Fruit fly (Drosophila melanogaster) whole organism, embryonic: ENCODE data around the gene L2HGDH.
A peak's percentile ranks its signal among the peaks of the same experiment; 100 is the strongest.

ENCODE experiments used
- Asciz ChIP-seq: fragments of 200-800 bp; sonication (Bioruptor generic); optimal IDR thresholded peaks from 2 replicates; lab custom pipeline; 2017; ENCODE audit warnings: missing biosample characterization, mild to moderate bottlenecking, missing genetic modification characterization, missing genetic modification reagents
- Bdp1 ChIP-seq: fragments of 200-800 bp; sonication (Bioruptor generic); optimal IDR thresholded peaks from 3 replicates; lab custom pipeline; 2016; ENCODE audit warnings: missing biosample characterization, missing genetic modification characterization
- Bteb2 ChIP-seq: fragments of 200-800 bp; sonication (Bioruptor generic); optimal IDR thresholded peaks from 2 replicates; lab custom pipeline; 2016; ENCODE audit warnings: missing biosample characterization, missing genetic modification characterization
- CG10321 ChIP-seq: fragments of 200-800 bp; sonication (Bioruptor generic); IDR thresholded peaks from 2 replicates; pipeline ENCODE4 v1.3.6; 2022; ENCODE audit warnings: missing biosample characterization, missing genetic modification characterization
- CG11560 ChIP-seq: fragments of 200-800 bp; sonication (Bioruptor generic); IDR thresholded peaks from 3 replicates; pipeline ENCODE4 v1.3.6; 2022; ENCODE audit warnings: missing biosample characterization, missing genetic modification characterization
- CG11695 ChIP-seq: fragments of 200-800 bp; sonication (Bioruptor generic); IDR thresholded peaks from 3 replicates; pipeline ENCODE4 v1.3.6; 2022; ENCODE audit warnings: missing biosample characterization, missing genetic modification characterization
- CG12071 ChIP-seq: fragments of 200-800 bp; sonication (Bioruptor generic); optimal IDR thresholded peaks from 3 replicates; lab custom pipeline; 2018; ENCODE audit warnings: missing biosample characterization, mild to moderate bottlenecking, missing genetic modification characterization
- CG15479 ChIP-seq: fragments of 200-800 bp; sonication (Bioruptor generic); optimal IDR thresholded peaks from 3 replicates; lab custom pipeline; 2019; ENCODE audit warnings: missing biosample characterization, mild to moderate bottlenecking, missing genetic modification characterization, moderate library complexity
- CG16815 ChIP-seq: fragments of 200-800 bp; sonication (Bioruptor generic); optimal IDR thresholded peaks from 3 replicates; lab custom pipeline; 2017; ENCODE audit warnings: missing biosample characterization, mild to moderate bottlenecking, missing genetic modification characterization
- CG16863 ChIP-seq: fragments of 200-800 bp; sonication (Bioruptor generic); optimal IDR thresholded peaks from 3 replicates; lab custom pipeline; 2016; ENCODE audit warnings: missing biosample characterization, missing genetic modification characterization
- CG32772 ChIP-seq: fragments of 200-800 bp; sonication (Bioruptor generic); IDR thresholded peaks from 2 replicates; pipeline ENCODE4 v1.3.6; 2022; ENCODE audit warnings: missing biosample characterization, missing genetic modification characterization
- CG3281 ChIP-seq: fragments of 200-800 bp; sonication (Bioruptor generic); optimal IDR thresholded peaks from 3 replicates; lab custom pipeline; 2017; ENCODE audit warnings: missing biosample characterization, mild to moderate bottlenecking, missing genetic modification characterization
- CG3407 ChIP-seq: fragments of 200-800 bp; sonication (Bioruptor generic); optimal IDR thresholded peaks from 2 replicates; lab custom pipeline; 2018; ENCODE audit warnings: missing biosample characterization, mild to moderate bottlenecking, missing genetic modification characterization
- CG3995 ChIP-seq: fragments of 200-800 bp; sonication (Bioruptor generic); optimal IDR thresholded peaks from 3 replicates; lab custom pipeline; 2016; ENCODE audit warnings: missing biosample characterization, missing genetic modification characterization
- CG4282 ChIP-seq: fragments of 200-800 bp; sonication (Bioruptor generic); optimal IDR thresholded peaks from 2 replicates; lab custom pipeline; 2016; ENCODE audit warnings: missing biosample characterization, missing genetic modification characterization
- CG43689 ChIP-seq: fragments of 200-800 bp; sonication (Bioruptor generic); IDR thresholded peaks from 2 replicates; pipeline ENCODE4 v1.3.6; 2022; ENCODE audit warnings: missing biosample characterization, missing genetic modification characterization
- CG6813 ChIP-seq: fragments of 200-800 bp; sonication (Bioruptor generic); optimal IDR thresholded peaks from 2 replicates; lab custom pipeline; 2017; ENCODE audit warnings: missing biosample characterization, missing genetic modification characterization, mild to moderate bottlenecking, moderate library complexity, missing genetic modification reagents
- CG8281 ChIP-seq: fragments of 200-800 bp; sonication (Bioruptor generic); optimal IDR thresholded peaks from 2 replicates; lab custom pipeline; 2018; ENCODE audit warnings: missing biosample characterization, mild to moderate bottlenecking, missing genetic modification characterization, moderate library complexity
- CG8359 ChIP-seq: fragments of 200-800 bp; sonication (Bioruptor generic); optimal IDR thresholded peaks from 2 replicates; lab custom pipeline; 2017; ENCODE audit warnings: missing biosample characterization, mild to moderate bottlenecking, missing genetic modification characterization, borderline replicate concordance
- CG9727 ChIP-seq: fragments of 200-800 bp; sonication (Bioruptor generic); optimal IDR thresholded peaks from 3 replicates; lab custom pipeline; 2017; ENCODE audit warnings: missing biosample characterization, mild to moderate bottlenecking, missing genetic modification characterization
- CoRest ChIP-seq: fragments of 200-800 bp; sonication (Bioruptor generic); optimal IDR thresholded peaks from 3 replicates; lab custom pipeline; 2018; ENCODE audit warnings: missing biosample characterization, mild to moderate bottlenecking, missing genetic modification characterization, moderate library complexity
- D ChIP-seq, 2 experiments: fragments of 200-800 bp in 1 of 2; fragments of >200 bp in 1 of 2; sonication (Bioruptor generic) in 1 of 2; optimal IDR thresholded peaks; 2 replicates in 1 of 2; 3 replicates in 1 of 2; lab custom pipeline; 2017; ENCODE audit warnings: mild to moderate bottlenecking in 1 of 2, missing biosample characterization in 1 of 2, missing genetic modification characterization in 1 of 2, missing genetic modification reagents in 1 of 2
- Dek ChIP-seq: fragments of 200-800 bp; sonication (Bioruptor generic); optimal IDR thresholded peaks from 3 replicates; lab custom pipeline; 2019; ENCODE audit warnings: missing biosample characterization, mild to moderate bottlenecking, missing genetic modification characterization, moderate library complexity
- Elba2 ChIP-seq: fragments of 200-800 bp; sonication (Bioruptor generic); optimal IDR thresholded peaks from 3 replicates; lab custom pipeline; 2016; ENCODE audit warnings: missing biosample characterization, missing genetic modification characterization
- Ets65A ChIP-seq: fragments of 200-800 bp; sonication (Bioruptor generic); peaks from one replicate; lab custom pipeline; 2016; ENCODE audit warnings: missing biosample characterization, missing genetic modification characterization
- Fer3 ChIP-seq: fragments of 200-800 bp; sonication (Bioruptor generic); optimal IDR thresholded peaks from 2 replicates; lab custom pipeline; 2018; ENCODE audit warnings: missing biosample characterization, mild to moderate bottlenecking, missing genetic modification characterization, moderate library complexity
- HLH54F ChIP-seq: fragments of 200-800 bp; sonication (Bioruptor generic); optimal IDR thresholded peaks from 3 replicates; lab custom pipeline; 2016; ENCODE audit warnings: missing biosample characterization, missing genetic modification characterization
- Lpt ChIP-seq: fragments of >200 bp; optimal IDR thresholded peaks from 2 replicates; lab custom pipeline; 2018; ENCODE audit warnings: missing biosample characterization, missing genetic modification characterization
- Med ChIP-seq: fragments of 200-800 bp; sonication (Bioruptor generic); peaks from one replicate; lab custom pipeline; 2016; ENCODE audit warnings: missing biosample characterization, missing genetic modification characterization, mild to moderate bottlenecking, inconsistent platforms, moderate library complexity
- Optix ChIP-seq: fragments of 200-800 bp; sonication (Bioruptor generic); IDR thresholded peaks from 3 replicates; pipeline ENCODE4 v1.3.6; 2022; ENCODE audit warnings: missing biosample characterization, missing genetic modification characterization
- PHDP ChIP-seq: fragments of 200-800 bp; sonication (Bioruptor generic); optimal IDR thresholded peaks from 3 replicates; lab custom pipeline; 2018; ENCODE audit warnings: missing biosample characterization, mild to moderate bottlenecking, missing genetic modification characterization, moderate library complexity
- Ravus ChIP-seq: fragments of 200-800 bp; sonication (Bioruptor generic); IDR thresholded peaks from 2 replicates; pipeline ENCODE4 v1.3.6; 2022; ENCODE audit warnings: missing biosample characterization, missing genetic modification characterization
- ac ChIP-seq: fragments of 200-800 bp; sonication (Bioruptor generic); optimal IDR thresholded peaks from 3 replicates; lab custom pipeline; 2017; ENCODE audit warnings: missing biosample characterization, mild to moderate bottlenecking, missing genetic modification characterization
- ara ChIP-seq: fragments of 200-800 bp; sonication (Bioruptor generic); IDR thresholded peaks from 2 replicates; pipeline ENCODE4 v1.3.6; 2022; ENCODE audit warnings: missing biosample characterization, missing genetic modification characterization
- cad ChIP-seq: fragments of >200 bp; optimal IDR thresholded peaks from 2 replicates; lab custom pipeline; 2017; ENCODE audit warnings: missing biosample characterization, missing genetic modification characterization
- cato ChIP-seq: fragments of 200-800 bp; sonication (Bioruptor generic); optimal IDR thresholded peaks from 2 replicates; lab custom pipeline; 2016; ENCODE audit warnings: missing biosample characterization, missing genetic modification characterization, borderline replicate concordance
- croc ChIP-seq: fragments of 200-800 bp; sonication (Bioruptor generic); conservative IDR thresholded peaks from 3 replicates; pipeline ENCODE4 v1.3.6; 2022; ENCODE audit warnings: missing biosample characterization, missing genetic modification characterization
- emc ChIP-seq: fragments of 200-800 bp; sonication (Bioruptor generic); optimal IDR thresholded peaks from 2 replicates; lab custom pipeline; 2016; ENCODE audit warnings: missing biosample characterization, missing genetic modification characterization
- fd64A ChIP-seq: fragments of 200-800 bp; sonication (Bioruptor generic); optimal IDR thresholded peaks from 3 replicates; lab custom pipeline; 2018; ENCODE audit warnings: missing biosample characterization, mild to moderate bottlenecking, missing genetic modification characterization
- fd96Cb ChIP-seq: fragments of 200-800 bp; sonication (Bioruptor generic); optimal IDR thresholded peaks from 2 replicates; lab custom pipeline; 2018; ENCODE audit warnings: missing biosample characterization, mild to moderate bottlenecking, missing genetic modification characterization, moderate library complexity
- fu2 ChIP-seq: fragments of 200-800 bp; sonication (Bioruptor generic); optimal IDR thresholded peaks from 2 replicates; lab custom pipeline; 2016; ENCODE audit warnings: missing biosample characterization, missing genetic modification characterization
- gcm ChIP-seq: fragments of 200-800 bp; sonication (Bioruptor generic); optimal IDR thresholded peaks from 2 replicates; lab custom pipeline; 2019; ENCODE audit warnings: missing biosample characterization, mild to moderate bottlenecking, missing genetic modification characterization, moderate library complexity
- gcm2 ChIP-seq: fragments of 200-800 bp; sonication (Bioruptor generic); optimal IDR thresholded peaks from 2 replicates; lab custom pipeline; 2016; ENCODE audit warnings: missing biosample characterization, missing genetic modification characterization
- h ChIP-seq: fragments of >200 bp; optimal IDR thresholded peaks from 2 replicates; lab custom pipeline; 2017
- kah ChIP-seq: fragments of 200-800 bp; sonication (Bioruptor generic); optimal IDR thresholded peaks from 2 replicates; lab custom pipeline; 2018; ENCODE audit warnings: missing biosample characterization, mild to moderate bottlenecking, missing genetic modification characterization
- nau ChIP-seq: fragments of 200-800 bp; sonication (Bioruptor generic); optimal IDR thresholded peaks from 3 replicates; lab custom pipeline; 2017; ENCODE audit warnings: missing biosample characterization, mild to moderate bottlenecking, missing genetic modification characterization, missing genetic modification reagents
- nerfin-1 ChIP-seq: fragments of 200-800 bp; sonication (Bioruptor generic); optimal IDR thresholded peaks from 3 replicates; lab custom pipeline; 2019; ENCODE audit warnings: missing biosample characterization, mild to moderate bottlenecking, missing genetic modification characterization, moderate library complexity
- sim ChIP-seq: fragments of 200-800 bp; sonication (Bioruptor generic); IDR thresholded peaks from 2 replicates; pipeline ENCODE4 v1.3.6; 2022; ENCODE audit warnings: missing biosample characterization, missing genetic modification characterization
- wek ChIP-seq: fragments of 200-800 bp; sonication (Bioruptor generic); optimal IDR thresholded peaks from 3 replicates; lab custom pipeline; 2018; ENCODE audit warnings: missing biosample characterization, mild to moderate bottlenecking, missing genetic modification characterization, moderate library complexity

Gene L2HGDH

dm6 chr2L:18987078-18987895, 13.0 kb upstream of the L2HGDH start, which contains the start of the genes Swip-1 and EMC5 (continued):
- TF ChIP-seq CG16815 (GFP tag; lab: Kevin White, UChicago): peak; percentile 48
- no peak for TF ChIP-seq Asciz (GFP tag; lab: Kevin White, UChicago)
- no peak for TF ChIP-seq h (lab: Kevin White, UChicago)
- TF ChIP-seq CG12071: no peak
- peak; percentile 26 for TF ChIP-seq cato
- TF ChIP-seq CG43689 (GFP tag; lab: Robert Waterston, UW): no peak
- no peak for TF ChIP-seq CG4282 (GFP tag; lab: Kevin White, UChicago)
- TF ChIP-seq CG8281 (tag; lab: Kevin White, UChicago): no peak
- peak; percentile 68 for TF ChIP-seq Dek
- peak; percentile 40; the same call in 1 of the 2 replicates for TF ChIP-seq CG32772
- 0 out of 3 replicates have a peak, but pooled peaks have one; percentile 19 for TF ChIP-seq croc
- peak; percentile 12 for TF ChIP-seq HLH54F (GFP tag; lab: Kevin White, UChicago)
- TF ChIP-seq Bteb2 (GFP tag; lab: Kevin White, UChicago): no peak
- peak; percentile 42 for TF ChIP-seq nerfin-1 (tag; lab: Kevin White, UChicago)
- no peak for TF ChIP-seq nau
- no peak for TF ChIP-seq gcm2 (GFP tag; lab: Kevin White, UChicago)
- no peak for TF ChIP-seq Bdp1 (GFP tag; lab: Kevin White, UChicago)
- TF ChIP-seq Ravus: no peak
- peak; percentile 55 for TF ChIP-seq fd96Cb (tag; lab: Kevin White, UChicago)
- TF ChIP-seq gcm (GFP tag; lab: Kevin White, UChicago): peak; percentile 63
- no peak for TF ChIP-seq D (optimal IDR thresholded peaks at IDR 0.05; lab: Kevin White, UChicago)
- peak; percentile 14 for TF ChIP-seq D (GFP tag; optimal IDR thresholded peaks at IDR 0.05; lab: Kevin White, UChicago)
- TF ChIP-seq CG15479 (GFP tag; lab: Kevin White, UChicago): no peak
- peak; percentile 70 for TF ChIP-seq CG9727 (GFP tag; lab: Kevin White, UChicago)
- no peak for TF ChIP-seq CG8359 (GFP tag; lab: Kevin White, UChicago)
- no peak for TF ChIP-seq fu2 (GFP tag; lab: Kevin White, UChicago)
- no peak for TF ChIP-seq Lpt (GFP tag; lab: Kevin White, UChicago)
- no peak; the same call in 1 of the 2 replicates for TF ChIP-seq ara (GFP tag; lab: Robert Waterston, UW)
- no peak for TF ChIP-seq emc (GFP tag; lab: Kevin White, UChicago)
- no peak for TF ChIP-seq cad (GFP tag; lab: Kevin White, UChicago)
- peak; percentile 6 for TF ChIP-seq CG3995 (GFP tag; lab: Kevin White, UChicago)
- peak; percentile 88 for TF ChIP-seq Elba2 (GFP tag; lab: Kevin White, UChicago)
- TF ChIP-seq Optix: 0 out of 3 replicates have a peak, but pooled peaks have one; percentile 12
- TF ChIP-seq CG6813: no peak
- no peak for TF ChIP-seq ac (GFP tag; lab: Kevin White, UChicago)
- no peak for TF ChIP-seq CG11560 (tag; lab: Robert Waterston, UW)
- no peak for TF ChIP-seq fd64A (GFP tag; lab: Kevin White, UChicago)
- no peak for TF ChIP-seq CG11695
- no peak for TF ChIP-seq sim
- TF ChIP-seq CG3407 (GFP tag; lab: Kevin White, UChicago): peak; percentile 13
- TF ChIP-seq Fer3 (tag; lab: Kevin White, UChicago): peak; percentile 44
- TF ChIP-seq CoRest (tag; lab: Kevin White, UChicago): peak; percentile 88
- peak; percentile 44 for TF ChIP-seq CG3281 (GFP tag; lab: Kevin White, UChicago)
- TF ChIP-seq Med (GFP tag; lab: Kevin White, UChicago): peak; percentile 86
- TF ChIP-seq CG16863 (GFP tag; lab: Kevin White, UChicago): no peak
- no peak for TF ChIP-seq wek
- peak; percentile 62 for TF ChIP-seq PHDP (tag; lab: Kevin White, UChicago)
- no peak for TF ChIP-seq kah
- no peak for TF ChIP-seq CG10321 (GFP tag; lab: Robert Waterston, UW)
- TF ChIP-seq Ets65A: peak; percentile 87
